Fruit fly (Drosophila melanogaster): ENCODE data around the gene AMPKalpha.

AMPKalpha gene

DNA sequence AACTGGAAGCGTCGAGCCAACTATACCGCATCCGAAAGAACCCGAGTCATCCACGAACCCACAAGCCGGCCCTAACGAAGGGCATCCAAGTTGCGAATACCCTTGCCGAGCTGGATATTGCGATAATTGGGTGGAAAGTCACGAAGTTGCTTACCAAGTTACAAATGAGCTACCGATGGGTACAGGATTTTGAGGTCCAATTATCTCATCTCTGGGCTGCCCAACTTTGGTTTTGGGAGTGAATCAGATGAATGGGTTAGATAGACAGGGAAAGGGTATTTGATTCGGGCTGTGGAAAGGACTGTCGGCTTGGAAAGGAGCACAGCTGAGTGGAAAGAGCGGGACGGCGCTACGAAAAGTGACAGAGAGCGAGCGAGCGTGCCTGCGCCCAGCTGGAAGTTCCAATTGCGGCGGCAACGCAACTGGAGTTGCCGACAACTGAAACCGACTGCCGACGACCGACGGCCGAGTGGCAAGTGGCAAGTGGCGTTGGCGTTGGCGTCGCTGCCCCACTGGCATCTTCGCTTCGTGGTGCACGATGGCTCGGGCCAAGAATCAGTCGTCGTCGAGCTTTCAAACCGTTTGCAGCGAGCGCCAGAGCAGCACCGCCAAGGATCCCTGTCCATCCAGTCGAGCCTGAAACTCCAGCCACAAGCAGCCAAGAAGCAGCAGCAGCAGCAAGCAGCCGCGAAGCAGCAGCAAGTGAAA, 36.0 kb downstream of the AMPKalpha start (continued):
- TF ChIP-seq ro (GFP tag; IDR thresholded peaks at IDR 0.05), result no peak
- TF ChIP-seq CG15073 (GFP tag; optimal IDR thresholded peaks at IDR 0.05), result no peak
- no peak for TF ChIP-seq tll (GFP tag; optimal IDR thresholded peaks at IDR 0.05)
- peak; percentile 23 for TF ChIP-seq sens (GFP tag)
- no peak for TF ChIP-seq fd3F (GFP tag; optimal IDR thresholded peaks at IDR 0.05)
- no peak for TF ChIP-seq Side (GFP tag; optimal IDR thresholded peaks at IDR 0.05)
- peak; percentile 34 for TF ChIP-seq scrt (GFP tag; optimal IDR thresholded peaks at IDR 0.05)
- TF ChIP-seq CG4707 (GFP tag; optimal IDR thresholded peaks at IDR 0.05), result no peak
- no peak for TF ChIP-seq gro (GFP tag; optimal IDR thresholded peaks at IDR 0.05)
- no peak for TF ChIP-seq nerfin-1 (tag; optimal IDR thresholded peaks at IDR 0.05)
- TF ChIP-seq CG1603 (tag; optimal IDR thresholded peaks at IDR 0.05), result no peak
- no peak for TF ChIP-seq exex (tag; optimal IDR thresholded peaks at IDR 0.05)
- peak; percentile 96 for TF ChIP-seq Deaf1 (tag; optimal IDR thresholded peaks at IDR 0.05)
- TF ChIP-seq CG33213 (GFP tag; optimal IDR thresholded peaks at IDR 0.05), result no peak
- TF ChIP-seq sim (GFP tag; IDR thresholded peaks at IDR 0.05), result no peak
- TF ChIP-seq z (GFP tag; IDR thresholded peaks at IDR 0.05), result no peak
- TF ChIP-seq Eip74EF (GFP tag; optimal IDR thresholded peaks at IDR 0.05), result no peak
- TF ChIP-seq prd (optimal IDR thresholded peaks at IDR 0.05), result no peak
- TF ChIP-seq prd (GFP tag; IDR thresholded peaks at IDR 0.05), result no peak
- no peak for TF ChIP-seq Awh (GFP tag; IDR thresholded peaks at IDR 0.05)
- no peak for TF ChIP-seq ab (GFP tag; optimal IDR thresholded peaks at IDR 0.05)
- TF ChIP-seq Xrp1 (GFP tag; IDR thresholded peaks at IDR 0.05), result no peak
- TF ChIP-seq Kr (GFP tag; optimal IDR thresholded peaks at IDR 0.05), result no peak
- TF ChIP-seq ewg (GFP tag; optimal IDR thresholded peaks at IDR 0.05), result peak; percentile 26
- no peak for TF ChIP-seq corto (GFP tag; optimal IDR thresholded peaks at IDR 0.05)
- no peak for TF ChIP-seq CG8478 (optimal IDR thresholded peaks at IDR 0.05)
- TF ChIP-seq CG18476 (GFP tag; optimal IDR thresholded peaks at IDR 0.05), result no peak
- TF ChIP-seq CG11093 (GFP tag; IDR thresholded peaks at IDR 0.05), result no peak
- TF ChIP-seq Bgb (GFP tag; IDR thresholded peaks at IDR 0.05; ENCODE audit: partially characterized antibody), result no peak
- TF ChIP-seq Hr51 (GFP tag; optimal IDR thresholded peaks at IDR 0.05), result no peak
- TF ChIP-seq CG5245 (GFP tag; optimal IDR thresholded peaks at IDR 0.05), result no peak
- no peak for TF ChIP-seq CG5180 (GFP tag; optimal IDR thresholded peaks at IDR 0.05)
- TF ChIP-seq Drgx (GFP tag; IDR thresholded peaks at IDR 0.05), result 0 out of 2 replicates have a peak, but pooled peaks have one; percentile 5
- TF ChIP-seq Hr78 (GFP tag; optimal IDR thresholded peaks at IDR 0.05), result no peak
- no peak for TF ChIP-seq Lhr (GFP tag; optimal IDR thresholded peaks at IDR 0.05)
- TF ChIP-seq CG8765 (GFP tag; IDR thresholded peaks at IDR 0.05), result no peak
- no peak for TF ChIP-seq CG1024 (GFP tag; IDR thresholded peaks at IDR 0.05)
- TF ChIP-seq eve (GFP tag; optimal IDR thresholded peaks at IDR 0.05), result no peak
- TF ChIP-seq pan (optimal IDR thresholded peaks at IDR 0.05), result no peak
- TF ChIP-seq pan (GFP tag; optimal IDR thresholded peaks at IDR 0.05 in 1 of 2, IDR thresholded peaks at IDR 0.05 in 1 of 2), result no peak
- TF ChIP-seq NC2β (GFP tag; optimal IDR thresholded peaks at IDR 0.05), result no peak
- peak; percentile 90 for TF ChIP-seq D19A (tag; optimal IDR thresholded peaks at IDR 0.05)
- no peak for TF ChIP-seq HLH54F (GFP tag; optimal IDR thresholded peaks at IDR 0.05)
- TF ChIP-seq CG13624 (GFP tag; optimal IDR thresholded peaks at IDR 0.05), result no peak
- no peak for TF ChIP-seq CG9215 (GFP tag; IDR thresholded peaks at IDR 0.05)
- TF ChIP-seq row (GFP tag; IDR thresholded peaks at IDR 0.05), result peak; percentile 41; the same call in 2 of the 3 replicates
- TF ChIP-seq repo (GFP tag; optimal IDR thresholded peaks at IDR 0.05), result no peak
- TF ChIP-seq NFAT (GFP tag; IDR thresholded peaks at IDR 0.05), result no peak
- TF ChIP-seq nom (GFP tag; optimal IDR thresholded peaks at IDR 0.05), result peak; percentile 15
- TF ChIP-seq Six4 (GFP tag; optimal IDR thresholded peaks at IDR 0.05), result no peak
- TF ChIP-seq MBD-R2 (GFP tag; IDR thresholded peaks at IDR 0.05), result no peak

Data from whole organism, embryonic.